Worm (Caenorhabditis elegans) whole organism, L1 larva: Measurements from ENCODE around the gene nekl-3.

Source experiments
- C34B4.2 ChIP-seq: sonication (generic microtip); optimal IDR thresholded peaks from 2 replicates; lab custom pipeline; 2017; ENCODE audit warnings: mild to moderate bottlenecking, missing genetic modification characterization, missing compliant biosample characterization
- aha-1 ChIP-seq: fragments of 150-350 bp; optimal IDR thresholded peaks from 2 replicates; lab custom pipeline; 2014; ENCODE audit warnings: missing biosample characterization, missing genetic modification characterization
- aly-2 ChIP-seq: fragments of 150-350 bp; optimal IDR thresholded peaks from 2 replicates; lab custom pipeline; 2014; ENCODE audit warnings: missing biosample characterization, missing genetic modification characterization
- ama-1 ChIP-seq: fragments of 150-350 bp; optimal IDR thresholded peaks from 2 replicates; lab custom pipeline; 2014
- blmp-1 ChIP-seq: fragments of 150-350 bp; optimal IDR thresholded peaks from 2 replicates; lab custom pipeline; 2014; ENCODE audit warnings: missing biosample characterization, missing genetic modification characterization
- ceh-8 ChIP-seq: fragments of 200-800 bp; sonication (Bioruptor generic); optimal IDR thresholded peaks from 2 replicates; lab custom pipeline; 2018; ENCODE audit warnings: mild to moderate bottlenecking, missing genetic modification characterization, moderate library complexity, missing compliant biosample characterization
- ceh-88 ChIP-seq: fragments of 200-800 bp; sonication (Bioruptor generic); IDR thresholded peaks from 2 replicates; pipeline ENCODE4 v1.3.6; 2022; ENCODE audit warnings: missing genetic modification characterization, missing compliant biosample characterization
- egl-27 ChIP-seq, 2 experiments: fragments of 150-350 bp in 1 of 2; sonication (generic microtip); optimal IDR thresholded peaks; 3 replicates each; lab custom pipeline; 2017 to 2018; ENCODE audit warnings: missing biosample characterization in 2 of 2, missing genetic modification characterization in 2 of 2, missing genetic modification reagents in 2 of 2
- ets-5 ChIP-seq: fragments of 200-800 bp; sonication (Bioruptor generic); IDR thresholded peaks from 2 replicates; pipeline ENCODE4 v1.3.6; 2022; ENCODE audit warnings: missing genetic modification characterization, missing compliant biosample characterization
- fkh-10 ChIP-seq: sonication (generic microtip); optimal IDR thresholded peaks from 2 replicates; lab custom pipeline; 2017; ENCODE audit warnings: missing biosample characterization, missing genetic modification reagents, missing genetic modification characterization
- grh-1 ChIP-seq: fragments of 200-800 bp; sonication (Bioruptor generic); IDR thresholded peaks from 2 replicates; pipeline ENCODE4 v1.3.6; 2022; ENCODE audit warnings: missing genetic modification reagents, missing genetic modification characterization, missing compliant biosample characterization
- hlh-17 ChIP-seq: fragments of 200-800 bp; sonication (Bioruptor generic); optimal IDR thresholded peaks from 2 replicates; lab custom pipeline; 2018; ENCODE audit warnings: missing genetic modification characterization, mild to moderate bottlenecking, missing compliant biosample characterization, moderate library complexity, borderline replicate concordance
- hlh-4 ChIP-seq: sonication (generic microtip); optimal IDR thresholded peaks from 2 replicates; lab custom pipeline; 2016; ENCODE audit warnings: mild to moderate bottlenecking, missing genetic modification characterization, missing compliant biosample characterization
- irx-1 ChIP-seq: sonication (generic microtip); optimal IDR thresholded peaks from 2 replicates; lab custom pipeline; 2016; ENCODE audit warnings: missing genetic modification characterization, missing compliant biosample characterization
- lir-3 ChIP-seq: sonication (generic microtip); optimal IDR thresholded peaks from 2 replicates; lab custom pipeline; 2016; ENCODE audit warnings: mild to moderate bottlenecking, missing genetic modification characterization, moderate library complexity, missing compliant biosample characterization; ENCODE audit not compliant: poor library complexity
- mab-9 ChIP-seq: fragments of 200-800 bp; sonication (Bioruptor generic); IDR thresholded peaks from 2 replicates; pipeline ENCODE4 v1.3.6; 2022; ENCODE audit warnings: missing genetic modification reagents, missing genetic modification characterization, missing compliant biosample characterization
- mef-2 ChIP-seq: fragments of 150-350 bp; optimal IDR thresholded peaks from 2 replicates; lab custom pipeline; 2014; ENCODE audit warnings: missing biosample characterization, missing genetic modification characterization
- nhr-11 ChIP-seq: fragments of 150-350 bp; optimal IDR thresholded peaks from 2 replicates; lab custom pipeline; 2014; ENCODE audit warnings: missing biosample characterization, missing genetic modification characterization
- nhr-12 ChIP-seq: sonication (generic microtip); optimal IDR thresholded peaks from 2 replicates; lab custom pipeline; 2017; ENCODE audit warnings: missing biosample characterization, missing genetic modification characterization
- nhr-28 ChIP-seq: fragments of 150-350 bp; optimal IDR thresholded peaks from 2 replicates; lab custom pipeline; 2014; ENCODE audit warnings: missing biosample characterization, missing genetic modification characterization
- nhr-71 ChIP-seq: sonication (generic microtip); optimal IDR thresholded peaks from 2 replicates; lab custom pipeline; 2016; ENCODE audit warnings: mild to moderate bottlenecking, missing genetic modification characterization, moderate library complexity, missing compliant biosample characterization
- pag-3 ChIP-seq: sonication (generic microtip); optimal IDR thresholded peaks from 2 replicates; lab custom pipeline; 2017; ENCODE audit warnings: missing genetic modification characterization, mild to moderate bottlenecking, missing compliant biosample characterization, antibody characterized with exemption, borderline replicate concordance; ENCODE audit not compliant: insufficient read depth
- rnt-1 ChIP-seq: sonication (generic microtip); optimal IDR thresholded peaks from 2 replicates; lab custom pipeline; 2016; ENCODE audit warnings: mild to moderate bottlenecking, missing genetic modification characterization, moderate library complexity, missing compliant biosample characterization
- skn-1 ChIP-seq: fragments of 150-350 bp; optimal IDR thresholded peaks from 2 replicates; lab custom pipeline; 2014; ENCODE audit warnings: missing biosample characterization, missing genetic modification characterization
- snu-23 ChIP-seq: sonication (generic microtip); optimal IDR thresholded peaks from 2 replicates; lab custom pipeline; 2016; ENCODE audit warnings: missing genetic modification characterization, missing compliant biosample characterization
- sptf-1 ChIP-seq: fragments of 150-350 bp; optimal IDR thresholded peaks from 2 replicates; lab custom pipeline; 2014; ENCODE audit warnings: missing biosample characterization, missing genetic modification characterization
- swsn-7 ChIP-seq: sonication (generic microtip); optimal IDR thresholded peaks from 2 replicates; lab custom pipeline; 2016; ENCODE audit warnings: missing genetic modification characterization, missing compliant biosample characterization
- tbx-2 ChIP-seq: sonication (generic microtip); optimal IDR thresholded peaks from 2 replicates; lab custom pipeline; 2016; ENCODE audit warnings: missing genetic modification characterization, missing compliant biosample characterization
- tlp-1 ChIP-seq: fragments of 150-350 bp; optimal IDR thresholded peaks from 2 replicates; lab custom pipeline; 2014; ENCODE audit warnings: missing biosample characterization, missing genetic modification characterization
- unc-130 ChIP-seq: fragments of 150-350 bp; optimal IDR thresholded peaks from 2 replicates; lab custom pipeline; 2017; ENCODE audit warnings: missing biosample characterization, missing genetic modification characterization, inconsistent platforms
- unc-30 ChIP-seq: sonication (generic microtip); optimal IDR thresholded peaks from 2 replicates; lab custom pipeline; 2017; ENCODE audit warnings: missing biosample characterization, missing genetic modification characterization
- unc-62 ChIP-seq: fragments of 150-350 bp; optimal IDR thresholded peaks from 2 replicates; lab custom pipeline; 2014; ENCODE audit warnings: missing biosample characterization, missing genetic modification reagents, missing genetic modification characterization
- unc-86 ChIP-seq: sonication (generic microtip); optimal IDR thresholded peaks from 2 replicates; lab custom pipeline; 2016; ENCODE audit warnings: missing genetic modification characterization, missing compliant biosample characterization
- unc-98 ChIP-seq: fragments of 200-800 bp; sonication (Bioruptor generic); IDR thresholded peaks from 2 replicates; pipeline ENCODE4 v1.3.6; 2022; ENCODE audit warnings: missing genetic modification characterization, missing compliant biosample characterization
- xbp-1 ChIP-seq: sonication (generic microtip); optimal IDR thresholded peaks from 2 replicates; lab custom pipeline; 2016; ENCODE audit warnings: missing genetic modification characterization, missing compliant biosample characterization
- zip-4 ChIP-seq: fragments of 200-800 bp; sonication (Bioruptor generic); optimal IDR thresholded peaks from 2 replicates; lab custom pipeline; 2018; ENCODE audit warnings: mild to moderate bottlenecking, missing genetic modification characterization, moderate library complexity, missing compliant biosample characterization

nekl-3 gene

ce11 chrX:12346729-12347128 is 44.6 kb downstream of the nekl-3 start, which contains the start of gene F42F12.11:
Gene F42F12.11, plus strand, starts transcription at chrX:12347029.
- TF ChIP-seq swsn-7 (tag; lab: Kevin White, UChicago) (no peak), xbp-1 (tag; lab: Kevin White, UChicago) (no peak), unc-30 (tag; lab: Kevin White, UChicago) (no peak), mef-2 (tag; lab: Kevin White, UChicago) (no peak), blmp-1 (tag; lab: Kevin White, UChicago) (no peak), unc-130 (no peak), sptf-1 (no peak), fkh-10 (GFP tag; lab: Kevin White, UChicago) (no peak), tbx-2 (tag; lab: Kevin White, UChicago) (no peak), hlh-4 (tag; lab: Kevin White, UChicago) (no peak), unc-62 (GFP tag; lab: Kevin White, UChicago) (no peak)

DNA sequence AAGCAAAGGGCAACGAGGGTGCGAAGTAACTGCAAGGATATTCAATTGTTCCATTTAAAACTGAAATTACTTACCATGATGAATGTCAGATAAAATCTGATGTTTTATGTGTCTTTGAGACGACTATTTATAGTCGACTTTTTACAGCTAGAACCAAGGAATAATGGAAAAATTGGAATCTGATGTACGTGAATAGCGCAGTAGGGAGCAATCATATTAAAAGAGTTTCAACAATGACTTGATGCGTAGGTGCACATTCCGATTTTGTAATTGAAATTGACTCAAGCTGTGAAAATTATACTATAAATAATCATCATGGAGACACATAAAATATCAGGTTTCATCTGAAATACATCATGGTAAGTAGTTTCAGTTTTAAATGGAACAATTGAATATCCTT is 48.0 kb downstream of the nekl-3 start, which contains the start of the genes nspc-9 and nspc-10:
Gene nspc-9, minus strand, starts transcription at position 101 of the 400 bp plus-strand sequence.
Gene nspc-10, plus strand, starts transcription at position 331 of the 400 bp plus-strand sequence.
- TF ChIP-seq ceh-88 (GFP tag; lab: Robert Waterston, UW) (no peak), zip-4 (GFP tag; lab: Kevin White, UChicago) (no peak), snu-23 (no peak), unc-98 (GFP tag; lab: Robert Waterston, UW) (no peak), sptf-1 (no peak), ama-1 (lab: Kevin White, UChicago) (no peak), aly-2 (tag; lab: Kevin White, UChicago) (no peak), fkh-10 (GFP tag; lab: Kevin White, UChicago) (no peak), skn-1 (tag; lab: Kevin White, UChicago) (no peak), pag-3 (tag; lab: Kevin White, UChicago) (no peak), nhr-71 (tag; lab: Kevin White, UChicago) (no peak), hlh-17 (GFP tag; lab: Kevin White, UChicago) (no peak), grh-1 (GFP tag; lab: Robert Waterston, UW) (no peak), egl-27 (tag; optimal IDR thresholded peaks at IDR 0.05; lab: Kevin White, UChicago) (no peak), rnt-1 (tag; lab: Kevin White, UChicago) (no peak), xbp-1 (tag; lab: Kevin White, UChicago) (no peak), nhr-11 (tag; lab: Kevin White, UChicago) (no peak)

DNA sequence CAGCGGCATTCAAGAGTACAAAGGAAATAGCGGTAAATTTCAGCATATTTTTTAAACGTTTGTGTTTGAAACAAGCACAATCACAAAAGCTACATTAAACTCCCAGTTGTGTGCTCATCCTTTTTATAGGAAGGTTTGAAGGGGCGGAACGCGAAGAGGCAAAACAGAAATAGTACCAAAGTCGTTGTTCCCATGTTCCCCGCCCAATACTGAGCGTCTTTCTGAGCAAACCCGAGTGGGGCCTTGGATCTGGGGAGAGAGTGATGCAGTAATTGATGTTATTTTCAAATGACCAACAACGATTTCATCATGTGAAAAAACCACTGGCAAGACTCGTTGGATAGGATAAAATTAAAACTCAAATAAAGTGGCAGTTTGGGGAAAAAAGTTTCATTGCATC is 49.9 kb downstream of the nekl-3 start, which contains the start of gene zig-2:
Gene zig-2, minus strand, starts transcription at position 101 of the 400 bp plus-strand sequence.
- TF ChIP-seq tlp-1 (tag; lab: Kevin White, UChicago) (no peak), tbx-2 (tag; lab: Kevin White, UChicago) (no peak), ceh-8 (GFP tag; lab: Kevin White, UChicago) (no peak), lir-3 (no peak), ama-1 (lab: Kevin White, UChicago) (no peak), mab-9 (no peak), unc-130 (no peak), nhr-28 (tag; lab: Kevin White, UChicago) (no peak), aha-1 (tag; lab: Kevin White, UChicago) (no peak), nhr-12 (tag; lab: Kevin White, UChicago) (no peak), ceh-88 (GFP tag; lab: Robert Waterston, UW) (no peak), unc-86 (tag; lab: Kevin White, UChicago) (no peak), rnt-1 (tag; lab: Kevin White, UChicago) (no peak), ets-5 (no peak), irx-1 (tag; lab: Kevin White, UChicago) (no peak), C34B4.2 (no peak)
